Worm (Caenorhabditis elegans): ENCODE data around the gene H12D21.6.

Gene H12D21.6

ce11 chrV:14933450-14934218, 36.0 kb upstream of the H12D21.6 start:
- TF ChIP-seq ceh-8 (GFP tag; optimal IDR thresholded peaks at IDR 0.05) = no peak
- no peak for TF ChIP-seq tlp-1 (tag; optimal IDR thresholded peaks at IDR 0.05)
- peak; percentile 6 for TF ChIP-seq pax-3 (tag; optimal IDR thresholded peaks at IDR 0.05)
- TF ChIP-seq dsc-1 (tag; optimal IDR thresholded peaks at IDR 0.05) = peak; percentile 10
- peak; percentile 24 for TF ChIP-seq lin-14 (GFP tag; optimal IDR thresholded peaks at IDR 0.05)

ce11 chrV:14930168-14930567, 32.5 kb upstream of the H12D21.6 start:
- TF ChIP-seq nhr-76 (tag; optimal IDR thresholded peaks at IDR 0.05) = no peak
- TF ChIP-seq lir-3 (tag; optimal IDR thresholded peaks at IDR 0.05; ENCODE audit: poor library complexity) = no peak
- peak in 1 of 3 experiments; percentile 7 for TF ChIP-seq dpl-1 (GFP tag; optimal IDR thresholded peaks at IDR 0.05)
- TF ChIP-seq tlp-1 (tag; optimal IDR thresholded peaks at IDR 0.05) = no peak
- TF ChIP-seq elt-2 (tag; optimal IDR thresholded peaks at IDR 0.05) = no peak
- TF ChIP-seq ces-1 (GFP tag; optimal IDR thresholded peaks at IDR 0.05) = no peak
- TF ChIP-seq fkh-10 (GFP tag; optimal IDR thresholded peaks at IDR 0.05) = peak; percentile 50
- TF ChIP-seq mep-1 (tag; optimal IDR thresholded peaks at IDR 0.05) = peak; percentile 41
- TF ChIP-seq aha-1 (tag; optimal IDR thresholded peaks at IDR 0.05) = no peak
- no peak for TF ChIP-seq C16A3.4 (tag; optimal IDR thresholded peaks at IDR 0.05)
- TF ChIP-seq ceh-82 (tag; optimal IDR thresholded peaks at IDR 0.05) = peak in 1 of 3 experiments; percentile 23
- TF ChIP-seq alr-1 (tag; optimal IDR thresholded peaks at IDR 0.05; ENCODE audit: borderline replicate concordance) = no peak
- no peak for TF ChIP-seq nhr-71 (tag; optimal IDR thresholded peaks at IDR 0.05)
- no peak for TF ChIP-seq swsn-7 (tag; optimal IDR thresholded peaks at IDR 0.05)
- no peak for TF ChIP-seq unc-30 (tag; optimal IDR thresholded peaks at IDR 0.05)
- no peak for TF ChIP-seq unc-130 (tag; optimal IDR thresholded peaks at IDR 0.05)
- TF ChIP-seq nhr-20 (tag; optimal IDR thresholded peaks at IDR 0.05) = no peak
- no peak for TF ChIP-seq aly-2 (tag; optimal IDR thresholded peaks at IDR 0.05)
- TF ChIP-seq sox-4 (tag; optimal IDR thresholded peaks at IDR 0.05) = no peak
- no peak for TF ChIP-seq pqm-1 (tag; optimal IDR thresholded peaks at IDR 0.05)
- TF ChIP-seq ama-1 (optimal IDR thresholded peaks at IDR 0.05) = no peak
- TF ChIP-seq fkh-8 (tag; optimal IDR thresholded peaks at IDR 0.05) = no peak
- TF ChIP-seq nhr-19 (GFP tag; conservative IDR thresholded peaks at IDR 0.05) = no peak
- peak; percentile 86 for TF ChIP-seq lin-14 (GFP tag; optimal IDR thresholded peaks at IDR 0.05)
- no peak for TF ChIP-seq F16B12.6 (tag; optimal IDR thresholded peaks at IDR 0.05)
- TF ChIP-seq mdl-1 (tag; optimal IDR thresholded peaks at IDR 0.05) = no peak
- TF ChIP-seq dsc-1 (tag; optimal IDR thresholded peaks at IDR 0.05) = peak; percentile 8
- no peak for TF ChIP-seq nhr-85 (tag)
- no peak for TF ChIP-seq unc-86 (tag; optimal IDR thresholded peaks at IDR 0.05)
- TF ChIP-seq elt-3 (tag; optimal IDR thresholded peaks at IDR 0.05) = no peak
- TF ChIP-seq hlh-17 (GFP tag; optimal IDR thresholded peaks at IDR 0.05; ENCODE audit: borderline replicate concordance) = no peak
- no peak for TF ChIP-seq zag-1 (tag; optimal IDR thresholded peaks at IDR 0.05)
- TF ChIP-seq lin-39 (tag; optimal IDR thresholded peaks at IDR 0.05) = no peak
- no peak for TF ChIP-seq nhr-12 (tag; optimal IDR thresholded peaks at IDR 0.05)
- TF ChIP-seq blmp-1 (tag; optimal IDR thresholded peaks at IDR 0.05) = no peak
- TF ChIP-seq C04F5.9 (tag; optimal IDR thresholded peaks at IDR 0.05) = no peak
- TF ChIP-seq lin-15B (tag; optimal IDR thresholded peaks at IDR 0.05) = no peak
- no peak for TF ChIP-seq ceh-90 (tag; optimal IDR thresholded peaks at IDR 0.05)
- no peak for TF ChIP-seq hlh-4 (tag; optimal IDR thresholded peaks at IDR 0.05)
- TF ChIP-seq nhr-47 (tag; optimal IDR thresholded peaks at IDR 0.05) = no peak
- no peak for TF ChIP-seq Y116A8C.19 (tag; optimal IDR thresholded peaks at IDR 0.05; ENCODE audit: borderline replicate concordance)
- TF ChIP-seq lsy-2 (tag; optimal IDR thresholded peaks at IDR 0.05) = peak in 1 of 2 experiments; percentile 49
- TF ChIP-seq mef-2 (tag; optimal IDR thresholded peaks at IDR 0.05) = no peak
- no peak for TF ChIP-seq tbx-2 (tag; optimal IDR thresholded peaks at IDR 0.05)
- TF ChIP-seq ceh-63 (GFP tag; optimal IDR thresholded peaks at IDR 0.05) = no peak
- TF ChIP-seq efl-1 (optimal IDR thresholded peaks at IDR 0.05) = peak in 1 of 2 experiments; percentile 15
- TF ChIP-seq efl-1 (GFP tag; optimal IDR thresholded peaks at IDR 0.05 in 1 of 2) = peak; percentile 1 to 60
- no peak for TF ChIP-seq egl-13 (tag; optimal IDR thresholded peaks at IDR 0.05)

Data from whole organism, L1 larva.